Fruit fly (Drosophila melanogaster) whole organism, prepupa: ENCODE data around the gene CG32668.
A peak's percentile ranks its signal among the peaks of the same experiment; 100 is the strongest.

Source experiments
- CG10631 ChIP-seq: fragments of 200-800 bp; sonication (Bioruptor generic); optimal IDR thresholded peaks from 2 replicates; lab custom pipeline; 2016; ENCODE audit warnings: missing biosample characterization, missing genetic modification characterization
- CG16779 ChIP-seq: fragments of 200-800 bp; sonication (Bioruptor generic); optimal IDR thresholded peaks from 3 replicates; lab custom pipeline; 2017; ENCODE audit warnings: missing biosample characterization, mild to moderate bottlenecking, missing genetic modification characterization
- CG4318 ChIP-seq: fragments of 200-800 bp; sonication (Bioruptor generic); optimal IDR thresholded peaks from 3 replicates; lab custom pipeline; 2017; ENCODE audit warnings: missing biosample characterization, mild to moderate bottlenecking, missing genetic modification characterization
- CG6854 ChIP-seq: fragments of 200-800 bp; sonication (Bioruptor generic); optimal IDR thresholded peaks from 2 replicates; lab custom pipeline; 2017; ENCODE audit warnings: missing biosample characterization, mild to moderate bottlenecking, missing genetic modification characterization
- CG8632 ChIP-seq: fragments of 200-800 bp; sonication (Bioruptor generic); optimal IDR thresholded peaks from 3 replicates; lab custom pipeline; 2016; ENCODE audit warnings: missing biosample characterization, missing genetic modification characterization
- CG9139 ChIP-seq: fragments of 200-800 bp; sonication (Bioruptor generic); optimal IDR thresholded peaks from 3 replicates; lab custom pipeline; 2017; ENCODE audit warnings: missing biosample characterization, mild to moderate bottlenecking, missing genetic modification characterization
- Eip93F ChIP-seq: fragments of 200-800 bp; sonication (Bioruptor generic); optimal IDR thresholded peaks from 2 replicates; lab custom pipeline; 2016; ENCODE audit warnings: missing biosample characterization, mild to moderate bottlenecking, missing genetic modification characterization
- Ets21C ChIP-seq: fragments of 200-800 bp; sonication (Bioruptor generic); optimal IDR thresholded peaks from 3 replicates; lab custom pipeline; 2016; ENCODE audit warnings: missing biosample characterization, missing genetic modification characterization
- Gug ChIP-seq: fragments of 200-800 bp; sonication (Bioruptor generic); IDR thresholded peaks from 2 replicates; pipeline ENCODE4 v1.3.6; 2022; ENCODE audit warnings: missing biosample characterization, missing genetic modification characterization
- Hr39 ChIP-seq: fragments of 200-800 bp; sonication (Bioruptor generic); optimal IDR thresholded peaks from 2 replicates; lab custom pipeline; 2016; ENCODE audit warnings: missing biosample characterization, missing genetic modification characterization
- Met ChIP-seq: fragments of 200-800 bp; sonication (Bioruptor generic); optimal IDR thresholded peaks from 3 replicates; lab custom pipeline; 2016; ENCODE audit warnings: missing biosample characterization, missing genetic modification characterization
- Sox15 ChIP-seq: fragments of 200-800 bp; sonication (Bioruptor generic); optimal IDR thresholded peaks from 3 replicates; lab custom pipeline; 2016; ENCODE audit warnings: missing biosample characterization, missing genetic modification characterization
- dsx ChIP-seq: fragments of 200-800 bp; optimal IDR thresholded peaks from 3 replicates; lab custom pipeline; 2019; ENCODE audit warnings: missing biosample characterization, mild to moderate bottlenecking, missing genetic modification characterization, moderate library complexity; ENCODE audit not compliant: poor library complexity, severe bottlenecking
- fd59A ChIP-seq: fragments of 200-800 bp; sonication (Bioruptor generic); optimal IDR thresholded peaks from 2 replicates; lab custom pipeline; 2017; ENCODE audit warnings: missing biosample characterization, mild to moderate bottlenecking, missing genetic modification characterization, missing genetic modification reagents

DNA sequence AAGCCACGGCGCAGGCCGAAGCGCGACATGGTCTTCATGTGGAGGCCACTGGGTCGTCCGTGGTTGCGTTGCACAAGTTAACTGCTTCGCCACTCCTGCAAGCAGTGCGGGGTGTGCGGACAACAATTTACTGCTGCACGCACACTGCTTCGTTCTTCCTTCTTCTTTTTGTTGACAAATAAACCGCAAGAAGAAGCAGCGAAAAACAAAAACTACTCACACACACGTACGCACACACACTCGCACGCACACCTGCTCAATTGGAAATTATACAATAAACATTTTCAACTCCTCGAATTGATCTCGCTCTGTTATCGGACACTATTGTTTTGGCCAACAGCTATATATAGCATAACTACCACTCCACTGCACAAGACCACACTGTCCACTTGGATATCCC lies 36.0 kb downstream of the CG32668 start:
- no peak for TF ChIP-seq Eip93F (GFP tag; lab: Kevin White, UChicago)
- no peak for TF ChIP-seq CG10631 (GFP tag; lab: Kevin White, UChicago)
- no peak for TF ChIP-seq CG8632 (GFP tag; lab: Kevin White, UChicago)
- no peak for TF ChIP-seq CG9139 (GFP tag; lab: Kevin White, UChicago)
- TF ChIP-seq fd59A (GFP tag; lab: Kevin White, UChicago), result peak; percentile 13
- TF ChIP-seq dsx (GFP tag; lab: Kevin White, UChicago), result no peak
- no peak for TF ChIP-seq CG4318 (GFP tag; lab: Kevin White, UChicago)
- TF ChIP-seq Ets21C (GFP tag; lab: Kevin White, UChicago), result no peak
- no peak for TF ChIP-seq Met
- no peak for TF ChIP-seq Gug
- TF ChIP-seq Sox15 (GFP tag; lab: Kevin White, UChicago), result no peak
- TF ChIP-seq CG16779, result no peak
- no peak for TF ChIP-seq Hr39 (GFP tag; lab: Kevin White, UChicago)
- no peak for TF ChIP-seq CG6854 (GFP tag; lab: Kevin White, UChicago)
